Fruit fly (Drosophila melanogaster) whole organism, pupa: ENCODE measurements around the gene CG14431.

Experiments used
- CG10348 ChIP-seq: fragments of 200-800 bp; sonication (Bioruptor generic); IDR thresholded peaks from 2 replicates; pipeline ENCODE4 v1.3.6; 2022; ENCODE audit warnings: missing biosample characterization, missing genetic modification characterization
- CG32121 ChIP-seq: fragments of 200-800 bp; sonication (Bioruptor generic); IDR thresholded peaks from 2 replicates; pipeline ENCODE4 v1.3.6; 2022; ENCODE audit warnings: missing biosample characterization, missing genetic modification characterization
- CG8301 ChIP-seq: fragments of 200-800 bp; sonication (Bioruptor generic); optimal IDR thresholded peaks from 2 replicates; lab custom pipeline; 2018; ENCODE audit warnings: missing biosample characterization, mild to moderate bottlenecking, missing genetic modification characterization
- D1 ChIP-seq: fragments of 200-800 bp; sonication (Bioruptor generic); optimal IDR thresholded peaks from 2 replicates; lab custom pipeline; 2018; ENCODE audit warnings: missing biosample characterization, mild to moderate bottlenecking, missing genetic modification characterization, moderate library complexity
- Ets98B ChIP-seq: fragments of 200-800 bp; sonication (Bioruptor generic); IDR thresholded peaks from 2 replicates; pipeline ENCODE4 v1.3.6; 2022; ENCODE audit warnings: missing biosample characterization, missing genetic modification characterization
- Pif1B ChIP-seq: fragments of 200-800 bp; sonication (Bioruptor generic); optimal IDR thresholded peaks from 3 replicates; lab custom pipeline; 2016; ENCODE audit warnings: missing biosample characterization, missing genetic modification characterization
- fd96Ca ChIP-seq: fragments of 200-800 bp; sonication (Bioruptor generic); IDR thresholded peaks from 3 replicates; pipeline ENCODE4 v1.3.6; 2022; ENCODE audit warnings: missing biosample characterization, missing genetic modification characterization

- peak; percentile 99 for TF ChIP-seq fd96Ca (GFP tag; lab: Robert Waterston, UW)
- peak; percentile 99 for TF ChIP-seq CG8301 (tag; lab: Kevin White, UChicago)
- peak; percentile 99 for TF ChIP-seq Ets98B (GFP tag; lab: Robert Waterston, UW)
- TF ChIP-seq D1 (tag; lab: Kevin White, UChicago), result peak; percentile 97
- TF ChIP-seq CG10348 (GFP tag; lab: Robert Waterston, UW), result peak; percentile 75
- TF ChIP-seq Pif1B (GFP tag; lab: Kevin White, UChicago), result peak; percentile 100
- peak; percentile 99 for TF ChIP-seq CG32121
Measured at dm6 chrX:6969364-6970137, 61.5 kb downstream of the CG14431 start, which contains the start of gene CG4586.
